Worm (Caenorhabditis elegans) whole organism, young adult: ENCODE results near the gene R148.3.

Source experiments
- B0035.1 ChIP-seq: sonication (generic microtip); optimal IDR thresholded peaks from 2 replicates; lab custom pipeline; 2016; ENCODE audit warnings: missing genetic modification characterization, mild to moderate bottlenecking, missing compliant biosample characterization, missing genotype, missing genetic modification reagents
- B0261.1 ChIP-seq: sonication (generic microtip); optimal IDR thresholded peaks from 2 replicates; lab custom pipeline; 2016; ENCODE audit warnings: mild to moderate bottlenecking, missing genetic modification characterization, moderate library complexity, missing compliant biosample characterization
- C06A6.2 ChIP-seq: fragments of 200-800 bp; sonication (Bioruptor generic); conservative IDR thresholded peaks from 2 replicates; pipeline ENCODE4 v1.3.6; 2022; ENCODE audit warnings: missing genetic modification characterization, missing compliant biosample characterization
- C17E4.6 ChIP-seq: fragments of 200-800 bp; sonication (Bioruptor generic); IDR thresholded peaks from 2 replicates; pipeline ENCODE4 v1.3.6; 2022; ENCODE audit warnings: missing genetic modification reagents, missing genetic modification characterization, missing compliant biosample characterization
- D2030.7 ChIP-seq: fragments of 200-800 bp; sonication (Bioruptor generic); IDR thresholded peaks from 2 replicates; pipeline ENCODE4 v1.3.6; 2022; ENCODE audit warnings: missing genetic modification reagents, missing genetic modification characterization, missing compliant biosample characterization
- F23B12.7 ChIP-seq: sonication (generic microtip); optimal IDR thresholded peaks from 2 replicates; lab custom pipeline; 2017; ENCODE audit warnings: missing genetic modification characterization, mild to moderate bottlenecking, missing compliant biosample characterization, antibody characterized with exemption, moderate library complexity; ENCODE audit not compliant: insufficient read depth
- F39B2.1 ChIP-seq: fragments of 200-800 bp; sonication (Bioruptor generic); IDR thresholded peaks from 2 replicates; pipeline ENCODE4 v1.3.6; 2022; ENCODE audit warnings: missing genetic modification reagents, missing genetic modification characterization, missing compliant biosample characterization
- F49E8.2 ChIP-seq: sonication (generic microtip); optimal IDR thresholded peaks from 3 replicates; lab custom pipeline; 2017; ENCODE audit warnings: missing genetic modification characterization, mild to moderate bottlenecking, missing compliant biosample characterization, antibody characterized with exemption, moderate library complexity; ENCODE audit not compliant: insufficient read depth
- F55B11.4 ChIP-seq: sonication (generic microtip); optimal IDR thresholded peaks from 2 replicates; lab custom pipeline; 2016; ENCODE audit warnings: missing compliant biosample characterization, missing genetic modification characterization, borderline replicate concordance; ENCODE audit not compliant: insufficient read depth
- K11D2.4 ChIP-seq: fragments of 200-800 bp; sonication (Bioruptor generic); IDR thresholded peaks from 2 replicates; pipeline ENCODE4 v1.3.6; 2022; ENCODE audit warnings: missing genetic modification reagents, missing genetic modification characterization, missing compliant biosample characterization
- K12H6.12 ChIP-seq: fragments of 200-800 bp; sonication (Bioruptor generic); optimal IDR thresholded peaks from 2 replicates; lab custom pipeline; 2018; ENCODE audit warnings: mild to moderate bottlenecking, missing genetic modification characterization, missing compliant biosample characterization
- T07F8.4 ChIP-seq: sonication (generic microtip); optimal IDR thresholded peaks from 2 replicates; lab custom pipeline; 2016; ENCODE audit warnings: mild to moderate bottlenecking, missing genetic modification characterization, moderate library complexity, missing compliant biosample characterization
- atf-7 ChIP-seq: sonication (generic microtip); optimal IDR thresholded peaks from 2 replicates; lab custom pipeline; 2017; ENCODE audit warnings: mild to moderate bottlenecking, missing genetic modification characterization, missing compliant biosample characterization
- athp-1 ChIP-seq: sonication (generic microtip); optimal IDR thresholded peaks from 2 replicates; lab custom pipeline; 2017; ENCODE audit warnings: mild to moderate bottlenecking, missing genetic modification characterization, missing compliant biosample characterization
- attf-3 ChIP-seq: fragments of 200-800 bp; sonication (Bioruptor generic); conservative IDR thresholded peaks from 2 replicates; pipeline ENCODE4 v1.3.6; 2022; ENCODE audit warnings: missing genetic modification reagents, missing genetic modification characterization, missing compliant biosample characterization
- attf-5 ChIP-seq: fragments of 200-800 bp; sonication (Bioruptor generic); optimal IDR thresholded peaks from 2 replicates; lab custom pipeline; 2018; ENCODE audit warnings: mild to moderate bottlenecking, missing genetic modification characterization, missing compliant biosample characterization
- bed-2 ChIP-seq: fragments of 200-800 bp; sonication (Bioruptor generic); IDR thresholded peaks from 2 replicates; pipeline ENCODE4 v1.3.6; 2022; ENCODE audit warnings: missing genetic modification reagents, missing genetic modification characterization, missing compliant biosample characterization
- ceh-100 ChIP-seq: fragments of 200-800 bp; sonication (Bioruptor generic); IDR thresholded peaks from 2 replicates; pipeline ENCODE4 v1.3.6; 2022; ENCODE audit warnings: missing genetic modification reagents, missing genetic modification characterization, missing compliant biosample characterization
- ceh-27 ChIP-seq: fragments of 200-800 bp; sonication (Bioruptor generic); optimal IDR thresholded peaks from 2 replicates; lab custom pipeline; 2018; ENCODE audit warnings: mild to moderate bottlenecking, missing genetic modification characterization, moderate library complexity, missing compliant biosample characterization
- ceh-40 ChIP-seq: fragments of 200-800 bp; sonication (Bioruptor generic); IDR thresholded peaks from 2 replicates; pipeline ENCODE4 v1.3.6; 2022; ENCODE audit warnings: missing genetic modification characterization, missing compliant biosample characterization
- ceh-58 ChIP-seq: fragments of 200-800 bp; sonication (Bioruptor generic); IDR thresholded peaks from 2 replicates; pipeline ENCODE4 v1.3.6; 2022; ENCODE audit warnings: missing genetic modification characterization, missing compliant biosample characterization
- egrh-3 ChIP-seq: fragments of 200-800 bp; sonication (Bioruptor generic); IDR thresholded peaks from 2 replicates; pipeline ENCODE4 v1.3.6; 2022; ENCODE audit warnings: missing genetic modification reagents, missing genetic modification characterization, missing compliant biosample characterization
- hsf-1 ChIP-seq: fragments of 200-800 bp; sonication (Bioruptor generic); IDR thresholded peaks from 2 replicates; pipeline ENCODE4 v1.3.6; 2022; ENCODE audit warnings: missing genetic modification reagents, missing genetic modification characterization, missing compliant biosample characterization
- let-607 ChIP-seq, 2 experiments: fragments of 200-800 bp in 1 of 2; sonication (Bioruptor generic) in 1 of 2; sonication (generic microtip) in 1 of 2; optimal IDR thresholded peaks; 2 replicates each; lab custom pipeline; 2016 to 2018; ENCODE audit warnings: mild to moderate bottlenecking in 2 of 2, missing compliant biosample characterization in 2 of 2, missing genetic modification characterization in 2 of 2, moderate library complexity in 2 of 2, missing genotype in 1 of 2
- lin-54 ChIP-seq: fragments of 200-800 bp; sonication (Bioruptor generic); optimal IDR thresholded peaks from 2 replicates; lab custom pipeline; 2018; ENCODE audit warnings: mild to moderate bottlenecking, missing genetic modification characterization, missing compliant biosample characterization
- lir-1 ChIP-seq: fragments of 200-800 bp; sonication (Bioruptor generic); conservative IDR thresholded peaks from 2 replicates; pipeline ENCODE4 v1.3.6; 2022; ENCODE audit warnings: missing genetic modification reagents, missing genetic modification characterization, missing compliant biosample characterization
- madf-8 ChIP-seq: fragments of 200-800 bp; sonication (Bioruptor generic); conservative IDR thresholded peaks from 2 replicates; pipeline ENCODE4 v1.3.6; 2022; ENCODE audit warnings: missing genetic modification reagents, missing genetic modification characterization, missing compliant biosample characterization
- nhr-120 ChIP-seq: fragments of 200-800 bp; sonication (Bioruptor generic); IDR thresholded peaks from 2 replicates; pipeline ENCODE4 v1.3.6; 2022; ENCODE audit warnings: missing genetic modification characterization, missing compliant biosample characterization
- nhr-179 ChIP-seq: sonication (generic microtip); optimal IDR thresholded peaks from 2 replicates; lab custom pipeline; 2016; ENCODE audit warnings: mild to moderate bottlenecking, missing genetic modification characterization, missing compliant biosample characterization
- nhr-27 ChIP-seq: fragments of 200-800 bp; sonication (Bioruptor generic); optimal IDR thresholded peaks from 2 replicates; lab custom pipeline; 2018; ENCODE audit warnings: mild to moderate bottlenecking, missing genetic modification characterization, moderate library complexity, missing compliant biosample characterization
- sdz-38 ChIP-seq: sonication (generic microtip); optimal IDR thresholded peaks from 2 replicates; lab custom pipeline; 2016; ENCODE audit warnings: missing genotype, missing genetic modification characterization, missing compliant biosample characterization
- snpc-1.1 ChIP-seq: sonication (generic microtip); optimal IDR thresholded peaks from 2 replicates; lab custom pipeline; 2017; ENCODE audit warnings: missing genetic modification characterization, mild to moderate bottlenecking, missing compliant biosample characterization, antibody characterized with exemption, moderate library complexity, missing genotype, missing genetic modification reagents; ENCODE audit not compliant: insufficient read depth
- snpc-3.4 ChIP-seq: sonication (generic microtip); optimal IDR thresholded peaks from 2 replicates; lab custom pipeline; 2017; ENCODE audit warnings: missing genetic modification characterization, mild to moderate bottlenecking, missing compliant biosample characterization, antibody characterized with exemption, moderate library complexity, missing genotype, missing genetic modification reagents
- somi-1 ChIP-seq: fragments of 200-800 bp; sonication (Bioruptor generic); optimal IDR thresholded peaks from 2 replicates; lab custom pipeline; 2018; ENCODE audit warnings: mild to moderate bottlenecking, missing genetic modification characterization, missing compliant biosample characterization
- tbp1 ChIP-seq: fragments of 200-800 bp; sonication (Bioruptor generic); optimal IDR thresholded peaks from 2 replicates; lab custom pipeline; 2018; ENCODE audit warnings: mild to moderate bottlenecking, missing genetic modification characterization, missing compliant biosample characterization
- tlf-1 ChIP-seq: fragments of 200-800 bp; sonication (Bioruptor generic); optimal IDR thresholded peaks from 2 replicates; lab custom pipeline; 2018; ENCODE audit warnings: mild to moderate bottlenecking, missing genetic modification characterization, missing compliant biosample characterization
- zfh-2 ChIP-seq: fragments of 200-800 bp; sonication (Bioruptor generic); conservative IDR thresholded peaks from 2 replicates; pipeline ENCODE4 v1.3.6; 2022; ENCODE audit warnings: missing genetic modification reagents, missing genetic modification characterization, missing compliant biosample characterization
- ztf-3 ChIP-seq: fragments of 200-800 bp; sonication (Bioruptor generic); optimal IDR thresholded peaks from 2 replicates; lab custom pipeline; 2018; ENCODE audit warnings: mild to moderate bottlenecking, missing genetic modification characterization, missing compliant biosample characterization

The R148.3 gene

DNA sequence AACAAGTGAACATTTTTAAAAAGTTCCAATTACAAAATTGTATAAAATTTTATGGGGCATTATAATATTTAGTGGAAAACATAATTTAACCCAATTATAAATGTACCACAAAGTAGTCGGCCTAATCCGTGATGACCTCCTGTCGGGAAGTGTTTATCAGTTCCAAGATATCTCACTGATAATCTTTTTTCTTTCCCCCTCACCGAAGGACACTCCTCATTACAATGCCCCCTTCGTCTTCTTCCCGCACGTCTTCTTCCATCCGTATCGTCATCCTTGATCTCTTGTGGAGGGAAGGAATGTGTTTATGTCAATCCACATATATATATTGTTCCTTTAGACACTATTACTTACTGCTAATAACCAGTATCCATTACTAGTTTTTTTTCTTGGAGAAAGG, 9.8 kb upstream of the R148.3 start, which contains the start of gene R148.5:
R148.5 (plus strand) TSS at position 331 of the 400 bp plus-strand sequence.
- no peak for TF ChIP-seq madf-8 (GFP tag; lab: Robert Waterston, UW)
- TF ChIP-seq lir-1 (GFP tag; lab: Robert Waterston, UW): no peak
- TF ChIP-seq tlf-1: no peak
- no peak for TF ChIP-seq nhr-27 (tag; lab: Kevin White, UChicago)
- TF ChIP-seq sdz-38 (tag; lab: Kevin White, UChicago): no peak
- TF ChIP-seq ceh-27: no peak
- TF ChIP-seq lin-54 (GFP tag; lab: Kevin White, UChicago): no peak
- no peak for TF ChIP-seq F23B12.7 (tag; lab: Kevin White, UChicago)
- TF ChIP-seq nhr-179 (tag; lab: Kevin White, UChicago): no peak
- no peak for TF ChIP-seq C17E4.6
- TF ChIP-seq ceh-40 (GFP tag; lab: Robert Waterston, UW): no peak
- no peak for TF ChIP-seq somi-1
- TF ChIP-seq tbp1 (GFP tag; lab: Kevin White, UChicago): no peak
- TF ChIP-seq ceh-100: no peak
- TF ChIP-seq D2030.7 (GFP tag; lab: Robert Waterston, UW): no peak
- TF ChIP-seq snpc-3.4 (tag; lab: Kevin White, UChicago): no peak
- no peak for TF ChIP-seq F49E8.2 (tag; lab: Kevin White, UChicago)
- TF ChIP-seq T07F8.4 (tag; lab: Kevin White, UChicago): no peak
- TF ChIP-seq, all 124 proteins: peak for 0

DNA sequence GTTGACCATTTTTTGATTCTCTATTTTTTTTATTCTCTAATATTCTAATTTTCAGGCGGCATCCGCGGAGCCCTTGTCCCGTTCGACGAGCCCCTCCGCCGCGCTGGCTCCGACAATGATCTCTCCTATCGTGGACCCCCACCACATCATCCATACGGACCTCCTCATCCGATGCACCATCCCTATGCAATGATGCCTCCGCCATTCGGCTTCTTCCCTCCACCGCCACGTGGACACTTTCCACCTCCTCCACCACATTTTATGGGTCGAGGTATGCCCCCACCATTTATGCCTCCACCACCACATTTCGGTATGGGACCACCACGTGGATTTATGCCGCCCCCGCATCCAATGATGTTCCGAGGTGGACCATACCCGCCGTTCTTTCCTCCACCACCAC, 5.9 kb upstream of the R148.3 start:
- TF ChIP-seq K11D2.4 (GFP tag; lab: Robert Waterston, UW) (no peak), B0261.1 (no peak), egrh-3 (GFP tag; lab: Robert Waterston, UW) (peak; percentile 24; the same call in 1 of the 2 replicates), zfh-2 (GFP tag; lab: Robert Waterston, UW) (peak; percentile 72), ztf-3 (GFP tag; lab: Kevin White, UChicago) (no peak), F55B11.4 (no peak), ceh-58 (GFP tag; lab: Robert Waterston, UW) (0 out of 2 replicates have a peak, but pooled peaks have one; percentile 21), tbp1 (GFP tag; lab: Kevin White, UChicago) (no peak), attf-3 (GFP tag; lab: Robert Waterston, UW) (no peak), C06A6.2 (no peak), snpc-1.1 (tag; lab: Kevin White, UChicago) (no peak), attf-5 (GFP tag; lab: Kevin White, UChicago) (no peak), hsf-1 (no peak), nhr-120 (no peak)

DNA sequence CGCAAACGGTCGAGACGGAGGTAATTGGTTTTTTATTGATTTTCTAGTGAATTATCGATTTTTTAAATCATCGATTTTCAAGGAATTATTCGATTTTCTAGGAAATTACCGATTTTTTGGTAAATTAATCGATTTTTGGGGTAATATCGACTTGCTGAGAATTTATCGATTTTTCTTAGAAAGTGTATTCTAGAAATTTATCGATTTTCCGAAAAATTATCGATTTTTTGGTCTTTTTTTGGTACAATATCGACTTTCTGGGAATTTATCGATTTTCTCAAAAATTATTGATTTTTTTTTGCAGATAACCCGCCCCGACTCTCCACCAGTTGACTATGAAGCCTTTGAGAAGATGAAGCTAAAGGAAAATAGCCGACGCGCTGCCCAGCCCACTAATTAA, 4.6 kb upstream of the R148.3 start:
- TF ChIP-seq nhr-27 (tag; lab: Kevin White, UChicago) (no peak), F49E8.2 (tag; lab: Kevin White, UChicago) (no peak), let-607 (tag; optimal IDR thresholded peaks at IDR 0.05; lab: Kevin White, UChicago) (no peak), atf-7 (tag; lab: Kevin White, UChicago) (no peak), B0035.1 (tag; lab: Kevin White, UChicago) (no peak), lin-54 (GFP tag; lab: Kevin White, UChicago) (no peak), hsf-1 (no peak), F39B2.1 (GFP tag; lab: Robert Waterston, UW) (no peak), K12H6.12 (tag; lab: Kevin White, UChicago) (no peak), bed-2 (GFP tag; lab: Robert Waterston, UW) (no peak), athp-1 (tag; lab: Kevin White, UChicago) (no peak)
